Worm (Caenorhabditis elegans) whole organism, L2 larva: ENCODE measurements around the gene T26E4.18.

Source experiments
- R02D3.7 ChIP-seq: fragments of 150-350 bp; optimal IDR thresholded peaks from 2 replicates; lab custom pipeline; 2014; ENCODE audit warnings: missing biosample characterization, missing genetic modification characterization
- ceh-82 ChIP-seq: fragments of 150-350 bp; optimal IDR thresholded peaks from 2 replicates; lab custom pipeline; 2014; ENCODE audit warnings: missing biosample characterization, missing genetic modification characterization
- elt-1 ChIP-seq: fragments of 150-350 bp; optimal IDR thresholded peaks from 2 replicates; lab custom pipeline; 2014; ENCODE audit warnings: missing biosample characterization, missing genetic modification characterization
- elt-3 ChIP-seq: sonication (generic microtip); optimal IDR thresholded peaks from 2 replicates; lab custom pipeline; 2017; ENCODE audit warnings: missing biosample characterization, missing genetic modification characterization
- lin-13 ChIP-seq: fragments of 150-350 bp; optimal IDR thresholded peaks from 2 replicates; lab custom pipeline; 2014; ENCODE audit warnings: missing biosample characterization, missing genetic modification reagents, missing genetic modification characterization
- lin-39 ChIP-seq: fragments of 150-350 bp; optimal IDR thresholded peaks from 2 replicates; lab custom pipeline; 2014; ENCODE audit warnings: missing biosample characterization, missing genetic modification reagents, missing genetic modification characterization
- nhr-10 ChIP-seq: sonication (generic microtip); optimal IDR thresholded peaks from 2 replicates; lab custom pipeline; 2017; ENCODE audit warnings: missing biosample characterization, missing genetic modification characterization
- nhr-11 ChIP-seq: fragments of 150-350 bp; optimal IDR thresholded peaks from 2 replicates; lab custom pipeline; 2014; ENCODE audit warnings: missing biosample characterization, missing genetic modification characterization
- nhr-12 ChIP-seq: fragments of 150-350 bp; optimal IDR thresholded peaks from 2 replicates; lab custom pipeline; 2014; ENCODE audit warnings: missing biosample characterization, missing genetic modification characterization
- nhr-129 ChIP-seq: fragments of 150-350 bp; optimal IDR thresholded peaks from 2 replicates; lab custom pipeline; 2014; ENCODE audit warnings: missing biosample characterization, missing genetic modification characterization
- unc-39 ChIP-seq: fragments of 150-350 bp; optimal IDR thresholded peaks from 2 replicates; lab custom pipeline; 2014; ENCODE audit warnings: missing biosample characterization, missing genetic modification characterization
- unc-62 ChIP-seq: fragments of 150-350 bp; optimal IDR thresholded peaks from 2 replicates; lab custom pipeline; 2014; ENCODE audit warnings: missing biosample characterization, missing genetic modification reagents, missing genetic modification characterization
- ztf-4 ChIP-seq: fragments of 150-350 bp; optimal IDR thresholded peaks from 2 replicates; lab custom pipeline; 2014; ENCODE audit warnings: missing biosample characterization, missing genetic modification characterization

DNA sequence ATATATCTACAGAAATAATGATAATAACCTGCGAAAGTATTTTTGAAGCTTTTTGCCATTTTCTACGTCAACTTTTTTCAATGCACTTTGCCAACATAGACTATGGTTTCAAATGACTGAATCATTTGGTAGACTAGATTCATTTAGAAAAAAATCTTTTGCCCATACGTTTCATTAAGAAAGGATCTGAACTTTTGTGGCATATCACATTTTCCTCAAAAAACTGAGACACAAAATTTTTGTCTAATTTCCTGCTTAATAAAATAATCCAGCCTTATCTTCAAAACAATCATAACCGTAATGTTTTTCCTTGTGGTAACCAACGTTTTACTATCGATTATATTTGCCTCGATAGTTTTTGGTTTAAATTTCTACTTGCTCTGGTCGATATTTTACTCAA lies 22.5 kb upstream of the T26E4.18 start, which contains the start of gene srbc-51:
- TF ChIP-seq ceh-82 (tag; lab: Kevin White, UChicago): no peak
- no peak for TF ChIP-seq unc-39 (tag; lab: Kevin White, UChicago)
- TF ChIP-seq lin-13 (GFP tag; lab: Kevin White, UChicago): no peak
- TF ChIP-seq R02D3.7 (tag; lab: Kevin White, UChicago): no peak
- no peak for TF ChIP-seq nhr-12 (tag; lab: Kevin White, UChicago)
- no peak for TF ChIP-seq lin-39 (tag; lab: Kevin White, UChicago)
- TF ChIP-seq unc-62 (GFP tag; lab: Kevin White, UChicago): no peak
- TF ChIP-seq nhr-10 (tag; lab: Kevin White, UChicago): no peak
- TF ChIP-seq nhr-11 (tag; lab: Kevin White, UChicago): no peak
- TF ChIP-seq nhr-129: no peak
- TF ChIP-seq elt-3 (tag; lab: Kevin White, UChicago): no peak
- no peak for TF ChIP-seq ztf-4 (tag; lab: Kevin White, UChicago)
- no peak for TF ChIP-seq elt-1 (tag; lab: Kevin White, UChicago)
